Worm (Caenorhabditis elegans) whole organism, late embryonic: ENCODE results near the gene C33G3.5.

ENCODE experiments used
- K02D7.2 ChIP-seq: sonication (generic microtip); optimal IDR thresholded peaks from 2 replicates; lab custom pipeline; 2017; ENCODE audit warnings: mild to moderate bottlenecking, missing genetic modification characterization, missing compliant biosample characterization
- ceh-14 ChIP-seq: sonication (generic microtip); optimal IDR thresholded peaks from 2 replicates; lab custom pipeline; 2016; ENCODE audit warnings: missing genotype, missing genetic modification characterization, missing compliant biosample characterization
- ceh-18 ChIP-seq: sonication (generic microtip); optimal IDR thresholded peaks from 2 replicates; lab custom pipeline; 2016; ENCODE audit warnings: missing genetic modification characterization, missing compliant biosample characterization
- ceh-19 ChIP-seq: fragments of 200-800 bp; sonication (Bioruptor generic); optimal IDR thresholded peaks from 2 replicates; lab custom pipeline; 2018; ENCODE audit warnings: mild to moderate bottlenecking, missing genetic modification characterization, missing compliant biosample characterization
- ceh-2 ChIP-seq: sonication (generic microtip); optimal IDR thresholded peaks from 2 replicates; lab custom pipeline; 2016; ENCODE audit warnings: missing genotype, missing genetic modification characterization, missing compliant biosample characterization
- ceh-22 ChIP-seq: sonication (generic microtip); optimal IDR thresholded peaks from 2 replicates; lab custom pipeline; 2017; ENCODE audit warnings: missing biosample characterization, missing genetic modification characterization
- ceh-24 ChIP-seq: sonication (generic microtip); optimal IDR thresholded peaks from 2 replicates; lab custom pipeline; 2016; ENCODE audit warnings: mild to moderate bottlenecking, missing genetic modification characterization, missing compliant biosample characterization
- ceh-31 ChIP-seq: sonication (generic microtip); optimal IDR thresholded peaks from 2 replicates; lab custom pipeline; 2016; ENCODE audit warnings: missing genetic modification characterization, missing compliant biosample characterization
- ceh-34 ChIP-seq: sonication (generic microtip); optimal IDR thresholded peaks from 2 replicates; lab custom pipeline; 2016; ENCODE audit warnings: mild to moderate bottlenecking, missing genetic modification characterization, missing compliant biosample characterization
- ceh-6 ChIP-seq: fragments of 200-800 bp; sonication (Bioruptor generic); optimal IDR thresholded peaks from 2 replicates; lab custom pipeline; 2018; ENCODE audit warnings: mild to moderate bottlenecking, missing genetic modification characterization, missing compliant biosample characterization
- ceh-9 ChIP-seq: sonication (generic microtip); optimal IDR thresholded peaks from 2 replicates; lab custom pipeline; 2016; ENCODE audit warnings: mild to moderate bottlenecking, missing genetic modification characterization, inconsistent platforms, missing compliant biosample characterization
- elt-4 ChIP-seq: sonication (generic microtip); optimal IDR thresholded peaks from 2 replicates; lab custom pipeline; 2016; ENCODE audit warnings: missing genetic modification characterization, missing compliant biosample characterization
- eyg-1 ChIP-seq: sonication (generic microtip); optimal IDR thresholded peaks from 2 replicates; lab custom pipeline; 2016; ENCODE audit warnings: missing genotype, missing genetic modification characterization, missing compliant biosample characterization
- fax-1 ChIP-seq: sonication (generic microtip); optimal IDR thresholded peaks from 2 replicates; lab custom pipeline; 2016; ENCODE audit warnings: missing genotype, missing genetic modification characterization, missing compliant biosample characterization
- hlh-13 ChIP-seq: fragments of 200-800 bp; sonication (Bioruptor generic); optimal IDR thresholded peaks from 2 replicates; lab custom pipeline; 2018; ENCODE audit warnings: mild to moderate bottlenecking, missing genetic modification characterization, missing compliant biosample characterization
- hlh-6 ChIP-seq: sonication (generic microtip); optimal IDR thresholded peaks from 2 replicates; lab custom pipeline; 2016; ENCODE audit warnings: missing genotype, missing genetic modification characterization, missing compliant biosample characterization
- hlh-8 ChIP-seq: sonication (generic microtip); optimal IDR thresholded peaks from 2 replicates; lab custom pipeline; 2016; ENCODE audit warnings: missing genotype, missing genetic modification characterization, missing compliant biosample characterization
- lim-6 ChIP-seq: sonication (generic microtip); optimal IDR thresholded peaks from 2 replicates; lab custom pipeline; 2016; ENCODE audit warnings: missing genetic modification characterization, missing compliant biosample characterization
- mec-3 ChIP-seq: sonication (generic microtip); optimal IDR thresholded peaks from 2 replicates; lab custom pipeline; 2016; ENCODE audit warnings: borderline replicate concordance, missing genetic modification characterization, missing compliant biosample characterization
- nfya-1 ChIP-seq: sonication (generic microtip); optimal IDR thresholded peaks from 2 replicates; lab custom pipeline; 2017; ENCODE audit warnings: missing genetic modification characterization, mild to moderate bottlenecking, missing compliant biosample characterization, antibody characterized with exemption, moderate library complexity
- nhr-232 ChIP-seq: sonication (generic microtip); optimal IDR thresholded peaks from 2 replicates; lab custom pipeline; 2016; ENCODE audit warnings: missing genetic modification characterization, missing compliant biosample characterization
- pat-9 ChIP-seq: fragments of 200-800 bp; sonication (Bioruptor generic); optimal IDR thresholded peaks from 2 replicates; lab custom pipeline; 2018; ENCODE audit warnings: mild to moderate bottlenecking, missing genetic modification characterization, moderate library complexity, missing compliant biosample characterization
- pha-4 ChIP-seq: fragments of 150-350 bp; optimal IDR thresholded peaks from 2 replicates; lab custom pipeline; 2018; ENCODE audit warnings: missing biosample characterization, missing genetic modification reagents, missing genetic modification characterization
- rnt-1 ChIP-seq: sonication (generic microtip); optimal IDR thresholded peaks from 2 replicates; lab custom pipeline; 2016; ENCODE audit warnings: missing genetic modification characterization, missing compliant biosample characterization
- sox-4 ChIP-seq: sonication (generic microtip); optimal IDR thresholded peaks from 2 replicates; lab custom pipeline; 2017; ENCODE audit warnings: mild to moderate bottlenecking, missing genetic modification characterization, inconsistent platforms, missing compliant biosample characterization
- unc-42 ChIP-seq: sonication (generic microtip); optimal IDR thresholded peaks from 2 replicates; lab custom pipeline; 2016; ENCODE audit warnings: missing genotype, missing genetic modification characterization, missing compliant biosample characterization
- unc-55 ChIP-seq: sonication (generic microtip); optimal IDR thresholded peaks from 2 replicates; lab custom pipeline; 2017; ENCODE audit warnings: missing biosample characterization, missing genetic modification reagents, missing genetic modification characterization
- zip-5 ChIP-seq: sonication (generic microtip); optimal IDR thresholded peaks from 2 replicates; lab custom pipeline; 2016; ENCODE audit warnings: missing genetic modification characterization, missing compliant biosample characterization
- ztf-16 ChIP-seq: sonication (generic microtip); optimal IDR thresholded peaks from 2 replicates; lab custom pipeline; 2017; ENCODE audit warnings: missing genetic modification characterization, missing compliant biosample characterization

C33G3.5 gene

ce11 chrX:14047609-14048008 is 30.9 kb downstream of the C33G3.5 start:
- no peak for TF ChIP-seq hlh-6 (tag; lab: Kevin White, UChicago)
- peak; percentile 89 for TF ChIP-seq unc-42 (tag; lab: Kevin White, UChicago)

DNA sequence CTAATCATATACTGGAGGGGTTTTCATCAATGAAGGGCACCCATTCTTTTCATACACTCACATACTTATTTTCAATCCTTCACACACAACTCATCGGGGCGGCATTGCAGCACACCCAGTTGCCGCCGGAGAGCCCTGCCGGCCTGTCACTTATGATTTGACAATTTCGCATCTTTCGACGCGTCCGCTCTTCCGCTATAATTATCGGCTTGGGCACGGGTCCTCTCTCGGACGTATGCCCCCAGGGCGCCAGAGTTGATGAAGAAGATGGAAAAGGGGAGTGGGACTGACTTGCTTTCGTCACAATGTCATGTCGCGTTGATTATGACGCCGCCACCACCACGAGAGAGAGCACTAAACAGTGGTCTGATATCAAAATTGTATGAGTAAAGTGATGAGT is 34.1 kb downstream of the C33G3.5 start:
- peak; percentile 13 for TF ChIP-seq unc-42 (tag; lab: Kevin White, UChicago)
- TF ChIP-seq elt-4 = no peak
- TF ChIP-seq ceh-34 (tag; lab: Kevin White, UChicago) = no peak
- TF ChIP-seq lim-6 (tag; lab: Kevin White, UChicago) = no peak
- TF ChIP-seq pha-4 = no peak
- peak; percentile 91 for TF ChIP-seq unc-55 (GFP tag; lab: Kevin White, UChicago)
- peak; percentile 16 for TF ChIP-seq ceh-18 (tag; lab: Kevin White, UChicago)

ce11 chrX:14039293-14039692 is 39.2 kb downstream of the C33G3.5 start:
- TF ChIP-seq nfya-1 (tag; lab: Kevin White, UChicago) (peak; percentile 1), unc-55 (GFP tag; lab: Kevin White, UChicago) (peak; percentile 31), rnt-1 (tag; lab: Kevin White, UChicago) (no peak)

- TF ChIP-seq hlh-13 (GFP tag; lab: Kevin White, UChicago) = no peak
- TF ChIP-seq ceh-24 = no peak
- TF ChIP-seq pat-9 (tag; lab: Kevin White, UChicago) = no peak
- TF ChIP-seq mec-3 (tag; lab: Kevin White, UChicago) = no peak
- TF ChIP-seq, all 69 proteins: peak for 0
These were observed 45.0 kb downstream of the C33G3.5 start, which contains the start of gene arrd-25 for ce11 chrX:14033494-14033893. arrd-25 (plus strand) TSS chrX:14033794.

DNA sequence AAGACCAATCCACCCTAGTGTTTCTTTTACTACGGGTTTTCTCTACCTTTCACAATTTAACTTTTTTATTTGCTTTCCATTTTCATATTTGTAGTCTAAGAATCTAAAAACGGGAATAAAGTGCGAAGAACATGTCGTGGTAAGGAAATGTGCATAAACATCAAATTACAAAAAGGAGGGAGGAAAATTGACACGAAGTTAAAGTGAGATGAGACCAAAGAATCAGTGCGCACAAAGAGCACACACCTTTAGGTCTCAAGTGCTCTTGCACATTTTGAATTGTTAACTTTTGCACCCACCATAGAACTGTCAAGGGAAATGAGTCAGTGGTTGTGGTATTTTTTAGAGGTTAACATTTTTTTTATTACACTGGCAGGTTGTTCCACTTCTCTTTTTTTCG is 48.0 kb downstream of the C33G3.5 start:
- no peak for TF ChIP-seq sox-4 (tag; lab: Kevin White, UChicago)
- no peak for TF ChIP-seq ceh-6 (GFP tag; lab: Kevin White, UChicago)
- TF ChIP-seq zip-5 (tag; lab: Kevin White, UChicago) = no peak
- no peak for TF ChIP-seq ztf-16
- no peak for TF ChIP-seq ceh-14 (tag; lab: Kevin White, UChicago)
- no peak for TF ChIP-seq fax-1 (tag; lab: Kevin White, UChicago)
- TF ChIP-seq ceh-2 (tag; lab: Kevin White, UChicago) = no peak
- no peak for TF ChIP-seq ceh-31
- no peak for TF ChIP-seq eyg-1 (tag; lab: Kevin White, UChicago)
- no peak for TF ChIP-seq hlh-8
- TF ChIP-seq ceh-9 (tag; lab: Kevin White, UChicago) = no peak
- TF ChIP-seq, all 69 proteins: peak for 0

DNA sequence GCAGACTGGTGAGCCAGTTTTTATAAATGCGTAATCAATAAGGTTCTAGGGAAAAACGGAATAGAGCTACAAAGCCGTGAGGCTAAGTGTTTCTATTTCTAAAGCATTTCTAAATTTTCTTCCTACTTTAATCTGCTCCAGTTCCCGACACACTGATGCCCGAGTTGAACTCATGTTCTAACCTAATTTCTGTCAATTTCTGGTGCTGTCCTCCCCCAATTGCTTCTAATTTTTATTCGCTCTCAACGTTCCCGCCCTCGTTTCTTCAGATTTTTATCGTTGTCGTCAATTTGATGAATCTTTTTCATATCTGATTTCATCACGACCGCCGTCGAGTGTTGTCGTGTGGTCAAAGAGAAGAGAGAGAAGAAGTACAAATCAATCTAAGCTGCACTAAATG is 48.6 kb downstream of the C33G3.5 start:
- TF ChIP-seq ceh-22 (tag; lab: Kevin White, UChicago) = no peak
- TF ChIP-seq ceh-19 (GFP tag; lab: Kevin White, UChicago) = no peak
- no peak for TF ChIP-seq nhr-232 (tag; lab: Kevin White, UChicago)
- peak; percentile 64 for TF ChIP-seq unc-42 (tag; lab: Kevin White, UChicago)
- TF ChIP-seq lim-6 (tag; lab: Kevin White, UChicago) = no peak

DNA sequence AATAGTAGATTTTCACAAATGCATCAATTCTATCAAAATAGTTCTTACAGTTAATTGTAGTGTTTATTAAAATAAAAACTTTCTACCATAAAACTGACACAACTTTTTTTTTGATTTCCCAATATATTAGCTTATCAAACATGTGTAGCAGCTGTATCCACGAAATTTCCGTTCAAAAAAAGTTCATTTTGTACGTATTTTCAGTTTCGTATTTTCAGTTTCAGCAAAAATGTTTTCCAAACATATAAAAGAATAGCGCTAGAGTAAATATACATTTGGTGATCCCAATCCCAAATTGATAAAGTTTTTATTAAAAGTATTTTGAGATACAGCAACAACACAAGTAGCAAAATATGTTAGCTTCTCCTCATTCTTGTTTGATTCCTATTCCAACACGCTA is 49.1 kb downstream of the C33G3.5 start:
- TF ChIP-seq unc-55 (GFP tag; lab: Kevin White, UChicago) (no peak), ceh-6 (GFP tag; lab: Kevin White, UChicago) (no peak), K02D7.2 (tag; lab: Kevin White, UChicago) (no peak)
